Fruit fly (Drosophila melanogaster): ENCODE measurements around the gene Smg5.

The Smg5 gene

DNA sequence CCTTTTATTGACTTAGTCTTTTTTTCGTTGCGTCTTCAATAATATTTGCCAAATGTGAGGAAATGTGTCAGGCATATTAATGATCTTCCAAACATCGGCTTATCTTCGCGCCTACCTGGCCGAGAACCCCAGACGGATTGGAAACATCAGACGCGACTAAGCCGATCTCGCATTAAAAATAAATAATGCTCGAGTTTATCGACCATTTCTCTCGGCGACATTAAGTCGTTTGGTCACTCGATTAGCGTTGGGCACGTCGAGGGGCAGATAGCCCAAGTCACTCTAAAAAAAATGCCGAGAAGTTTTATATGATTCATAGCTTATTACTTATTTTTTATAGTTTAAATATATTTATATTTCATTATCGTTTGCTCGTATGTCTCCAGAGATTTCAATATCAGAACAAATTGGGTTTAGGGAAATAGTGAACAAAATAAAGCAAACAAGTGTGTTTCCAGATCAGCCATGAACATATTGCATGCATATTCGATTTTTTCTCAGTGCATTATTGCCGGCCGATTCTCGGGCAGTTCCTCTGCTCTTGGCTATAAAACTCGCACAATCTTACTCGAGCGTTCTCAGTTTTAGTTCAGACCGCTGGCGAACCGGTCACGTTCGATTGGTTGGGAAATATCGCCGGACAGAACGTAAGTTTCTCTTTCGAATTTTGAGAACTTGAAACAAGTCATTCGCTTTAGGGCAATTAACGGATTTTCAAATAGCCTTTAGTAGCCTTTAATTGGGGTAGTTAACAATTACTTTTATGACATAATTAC is 799 bp upstream of the Smg5 start, which contains the start of gene Ance (continued):
- TF ChIP-seq ems (GFP tag; optimal IDR thresholded peaks at IDR 0.05) (peak; percentile 9), org-1 (GFP tag; optimal IDR thresholded peaks at IDR 0.05) (peak; percentile 33), CG7839 (tag; optimal IDR thresholded peaks at IDR 0.05) (peak; percentile 77), NK7.1 (GFP tag; optimal IDR thresholded peaks at IDR 0.05) (no peak), CG5245 (GFP tag; optimal IDR thresholded peaks at IDR 0.05) (no peak), ase (GFP tag; IDR thresholded peaks at IDR 0.05) (no peak), row (GFP tag; IDR thresholded peaks at IDR 0.05) (peak; percentile 77), fd96Cb (tag; optimal IDR thresholded peaks at IDR 0.05) (no peak), CG11456 (GFP tag; IDR thresholded peaks at IDR 0.05) (0 out of 3 replicates have a peak, but pooled peaks have one; percentile 20), CG3726 (GFP tag; IDR thresholded peaks at IDR 0.05) (no peak), CG1603 (tag; optimal IDR thresholded peaks at IDR 0.05) (no peak), CG10321 (GFP tag; IDR thresholded peaks at IDR 0.05) (no peak), Sry-δ (GFP tag; optimal IDR thresholded peaks at IDR 0.05) (no peak), Ada2b (GFP tag; IDR thresholded peaks at IDR 0.05) (0 out of 2 replicates have a peak, but pooled peaks have one; percentile 31), CG34422 (GFP tag; IDR thresholded peaks at IDR 0.05) (peak; percentile 27; the same call in 1 of the 3 replicates), br (optimal IDR thresholded peaks at IDR 0.05) (no peak), CG30020 (tag; optimal IDR thresholded peaks at IDR 0.05) (no peak), Pdp1 (GFP tag; optimal IDR thresholded peaks at IDR 0.05) (peak in 1 of 2 experiments; percentile 0), dm (GFP tag; optimal IDR thresholded peaks at IDR 0.05) (no peak), dmrt99B (tag; optimal IDR thresholded peaks at IDR 0.05) (peak; percentile 11), tna (GFP tag; IDR thresholded peaks at IDR 0.05; ENCODE audit: partially characterized antibody) (no peak), bab2 (GFP tag; optimal IDR thresholded peaks at IDR 0.05) (no peak), CG18764 (GFP tag; optimal IDR thresholded peaks at IDR 0.05) (no peak), CG18476 (GFP tag; optimal IDR thresholded peaks at IDR 0.05) (peak; percentile 32), CG11085 (GFP tag; IDR thresholded peaks at IDR 0.05) (no peak), CG3995 (GFP tag; optimal IDR thresholded peaks at IDR 0.05) (peak; percentile 42), CG6791 (GFP tag; IDR thresholded peaks at IDR 0.05; ENCODE audit: partially characterized antibody) (no peak), nau (GFP tag; optimal IDR thresholded peaks at IDR 0.05) (no peak), Rfx (GFP tag; IDR thresholded peaks at IDR 0.05) (peak; percentile 78), Trl (optimal IDR thresholded peaks at IDR 0.05) (peak in 1 of 2 experiments; percentile 23), Trl (GFP tag; optimal IDR thresholded peaks at IDR 0.05) (no peak), CG7556 (GFP tag; optimal IDR thresholded peaks at IDR 0.05) (peak; percentile 46), CG9727 (GFP tag; optimal IDR thresholded peaks at IDR 0.05) (peak; percentile 60), CG13775 (GFP tag; optimal IDR thresholded peaks at IDR 0.05) (peak; percentile 48), croc (GFP tag; conservative IDR thresholded peaks at IDR 0.05) (no peak), Sox102F (GFP tag; optimal IDR thresholded peaks at IDR 0.05) (no peak), CG2120 (GFP tag; optimal IDR thresholded peaks at IDR 0.05) (peak; percentile 59), CkIIα-i1 (GFP tag; IDR thresholded peaks at IDR 0.05) (no peak), sug (tag; optimal IDR thresholded peaks at IDR 0.05) (peak; percentile 20), inv (GFP tag; IDR thresholded peaks at IDR 0.05; ENCODE audit: partially characterized antibody) (no peak), CG17912 (GFP tag; optimal IDR thresholded peaks at IDR 0.05) (no peak), bbx (GFP tag; IDR thresholded peaks at IDR 0.05; ENCODE audit: partially characterized antibody) (no peak), CG13624 (GFP tag; optimal IDR thresholded peaks at IDR 0.05) (no peak), Optix (GFP tag; IDR thresholded peaks at IDR 0.05) (no peak), CG6272 (GFP tag; IDR thresholded peaks at IDR 0.05) (no peak), CG13424 (tag; optimal IDR thresholded peaks at IDR 0.05) (peak; percentile 35), CG2202 (tag; optimal IDR thresholded peaks at IDR 0.05) (no peak), dan (GFP tag; IDR thresholded peaks at IDR 0.05) (no peak), CG6689 (GFP tag; IDR thresholded peaks at IDR 0.05) (peak; percentile 35), cas (GFP tag; IDR thresholded peaks at IDR 0.05) (peak; percentile 59; the same call in 1 of the 2 replicates)

All from whole organism, embryonic.